Fruit fly (Drosophila melanogaster): Measurements from ENCODE around the gene GluRIIA.

dm6 chr2L:5542944-5543515 is 11.8 kb upstream of the GluRIIA start:
- TF ChIP-seq Clk (GFP tag; optimal IDR thresholded peaks at IDR 0.05), result no peak
- TF ChIP-seq CG7045 (GFP tag; optimal IDR thresholded peaks at IDR 0.05), result peak; percentile 5
- TF ChIP-seq CG1620 (GFP tag; optimal IDR thresholded peaks at IDR 0.05), result no peak
- TF ChIP-seq ovo (GFP tag; optimal IDR thresholded peaks at IDR 0.05), result no peak
- TF ChIP-seq kay (GFP tag; ENCODE audit: borderline replicate concordance), result no peak
- TF ChIP-seq toe (GFP tag; optimal IDR thresholded peaks at IDR 0.05), result no peak
- no peak for TF ChIP-seq CG5204 (GFP tag; optimal IDR thresholded peaks at IDR 0.05)
- TF ChIP-seq CG12768 (GFP tag; optimal IDR thresholded peaks at IDR 0.05), result no peak
- TF ChIP-seq Hr96 (GFP tag; optimal IDR thresholded peaks at IDR 0.05), result no peak
- no peak for TF ChIP-seq CG11617 (GFP tag; optimal IDR thresholded peaks at IDR 0.05)
- no peak for TF ChIP-seq bab1 (GFP tag; optimal IDR thresholded peaks at IDR 0.05)
- TF ChIP-seq cnc (optimal IDR thresholded peaks at IDR 0.05), result no peak
- no peak for TF ChIP-seq Crg-1 (GFP tag; optimal IDR thresholded peaks at IDR 0.05)

All from whole organism, adult.